Worm (Caenorhabditis elegans) whole organism, young adult: ENCODE results near the gene mrpl-48.

ENCODE experiments used
- B0261.1 ChIP-seq: sonication (generic microtip); optimal IDR thresholded peaks from 2 replicates; lab custom pipeline; 2016; ENCODE audit warnings: mild to moderate bottlenecking, missing genetic modification characterization, moderate library complexity, missing compliant biosample characterization
- C17E4.6 ChIP-seq: fragments of 200-800 bp; sonication (Bioruptor generic); IDR thresholded peaks from 2 replicates; pipeline ENCODE4 v1.3.6; 2022; ENCODE audit warnings: missing genetic modification reagents, missing genetic modification characterization, missing compliant biosample characterization
- F52B5.7 ChIP-seq: sonication (generic microtip); optimal IDR thresholded peaks from 2 replicates; lab custom pipeline; 2016; ENCODE audit warnings: mild to moderate bottlenecking, missing genetic modification characterization, missing compliant biosample characterization
- Y53G8AR.9 ChIP-seq: fragments of 200-800 bp; sonication (Bioruptor generic); conservative IDR thresholded peaks from 2 replicates; pipeline ENCODE4 v1.3.6; 2022; ENCODE audit warnings: missing genetic modification reagents, missing genetic modification characterization, missing compliant biosample characterization
- ZK185.1 ChIP-seq: sonication (generic microtip); optimal IDR thresholded peaks from 2 replicates; lab custom pipeline; 2016; ENCODE audit warnings: mild to moderate bottlenecking, missing genetic modification characterization, missing compliant biosample characterization; ENCODE audit not compliant: poor library complexity, severe bottlenecking
- attf-3 ChIP-seq: fragments of 200-800 bp; sonication (Bioruptor generic); conservative IDR thresholded peaks from 2 replicates; pipeline ENCODE4 v1.3.6; 2022; ENCODE audit warnings: missing genetic modification reagents, missing genetic modification characterization, missing compliant biosample characterization
- attf-5 ChIP-seq: fragments of 200-800 bp; sonication (Bioruptor generic); optimal IDR thresholded peaks from 2 replicates; lab custom pipeline; 2018; ENCODE audit warnings: mild to moderate bottlenecking, missing genetic modification characterization, missing compliant biosample characterization
- cebp-1 ChIP-seq, 2 experiments: fragments of 200-800 bp in 1 of 2; sonication (Bioruptor generic) in 1 of 2; sonication (generic microtip) in 1 of 2; IDR thresholded peaks in 1 of 2; optimal IDR thresholded peaks in 1 of 2; 2 replicates each; pipeline versions ENCODE4 v1.3.6 to Lab custom; 2017 to 2022; ENCODE audit warnings: missing compliant biosample characterization in 2 of 2, missing genetic modification characterization in 2 of 2, mild to moderate bottlenecking in 1 of 2, missing genetic modification reagents in 1 of 2, moderate library complexity in 1 of 2
- cebp-2 ChIP-seq: fragments of 200-800 bp; sonication (Bioruptor generic); IDR thresholded peaks from 2 replicates; pipeline ENCODE4 v1.3.6; 2022; ENCODE audit warnings: missing genetic modification characterization, missing compliant biosample characterization
- ceh-100 ChIP-seq: fragments of 200-800 bp; sonication (Bioruptor generic); IDR thresholded peaks from 2 replicates; pipeline ENCODE4 v1.3.6; 2022; ENCODE audit warnings: missing genetic modification reagents, missing genetic modification characterization, missing compliant biosample characterization
- ceh-27 ChIP-seq: fragments of 200-800 bp; sonication (Bioruptor generic); optimal IDR thresholded peaks from 2 replicates; lab custom pipeline; 2018; ENCODE audit warnings: mild to moderate bottlenecking, missing genetic modification characterization, moderate library complexity, missing compliant biosample characterization
- ceh-91 ChIP-seq: fragments of 200-800 bp; sonication (Bioruptor generic); IDR thresholded peaks from 2 replicates; pipeline ENCODE4 v1.3.6; 2022; ENCODE audit warnings: missing genetic modification reagents, missing genetic modification characterization, missing compliant biosample characterization
- dpff-1 ChIP-seq: sonication (generic microtip); optimal IDR thresholded peaks from 2 replicates; lab custom pipeline; 2017; ENCODE audit warnings: mild to moderate bottlenecking, missing genetic modification characterization, missing compliant biosample characterization
- ets-4 ChIP-seq: fragments of 200-800 bp; sonication (Bioruptor generic); optimal IDR thresholded peaks from 2 replicates; lab custom pipeline; 2018; ENCODE audit warnings: mild to moderate bottlenecking, missing genetic modification characterization, missing compliant biosample characterization
- gei-17 ChIP-seq: fragments of 200-800 bp; sonication (Bioruptor generic); optimal IDR thresholded peaks from 2 replicates; lab custom pipeline; 2018; ENCODE audit warnings: mild to moderate bottlenecking, missing genetic modification characterization, missing compliant biosample characterization
- hmg-1.2 ChIP-seq: fragments of 200-800 bp; sonication (Bioruptor generic); IDR thresholded peaks from 2 replicates; pipeline ENCODE4 v1.3.6; 2022; ENCODE audit warnings: missing genetic modification reagents, missing genetic modification characterization, missing compliant biosample characterization
- let-607 ChIP-seq, 2 experiments: fragments of 200-800 bp in 1 of 2; sonication (Bioruptor generic) in 1 of 2; sonication (generic microtip) in 1 of 2; optimal IDR thresholded peaks; 2 replicates each; lab custom pipeline; 2016 to 2018; ENCODE audit warnings: mild to moderate bottlenecking in 2 of 2, missing compliant biosample characterization in 2 of 2, missing genetic modification characterization in 2 of 2, moderate library complexity in 2 of 2, missing genotype in 1 of 2
- lin-35 ChIP-seq, 3 experiments: fragments of 150-350 bp in 2 of 3; sonication (generic microtip) in 1 of 3; optimal IDR thresholded peaks; 2 replicates each; lab custom pipeline; 2014 to 2018; ENCODE audit warnings: missing biosample characterization in 3 of 3, missing genetic modification characterization in 3 of 3, missing genetic modification reagents in 3 of 3
- lin-40 ChIP-seq: sonication (generic microtip); optimal IDR thresholded peaks from 2 replicates; lab custom pipeline; 2016; ENCODE audit warnings: missing genetic modification characterization, mild to moderate bottlenecking, missing compliant biosample characterization, missing genotype, missing genetic modification reagents
- lin-54 ChIP-seq: fragments of 200-800 bp; sonication (Bioruptor generic); optimal IDR thresholded peaks from 2 replicates; lab custom pipeline; 2018; ENCODE audit warnings: mild to moderate bottlenecking, missing genetic modification characterization, missing compliant biosample characterization
- lsl-1 ChIP-seq: fragments of 200-800 bp; sonication (Bioruptor generic); optimal IDR thresholded peaks from 2 replicates; lab custom pipeline; 2018; ENCODE audit warnings: mild to moderate bottlenecking, missing genetic modification characterization, moderate library complexity, missing compliant biosample characterization
- madf-10 ChIP-seq: sonication (generic microtip); optimal IDR thresholded peaks from 2 replicates; lab custom pipeline; 2016; ENCODE audit warnings: mild to moderate bottlenecking, missing genetic modification characterization, missing compliant biosample characterization
- madf-3 ChIP-seq: fragments of 200-800 bp; sonication (Bioruptor generic); IDR thresholded peaks from 2 replicates; pipeline ENCODE4 v1.3.6; 2022; ENCODE audit warnings: missing genetic modification reagents, missing genetic modification characterization, missing compliant biosample characterization
- mel-28 ChIP-seq: sonication (generic microtip); optimal IDR thresholded peaks from 2 replicates; lab custom pipeline; 2016; ENCODE audit warnings: borderline replicate concordance, mild to moderate bottlenecking, missing genetic modification characterization, missing compliant biosample characterization
- mes-4 ChIP-seq: sonication (generic microtip); optimal IDR thresholded peaks from 2 replicates; lab custom pipeline; 2016; ENCODE audit warnings: missing genotype, missing genetic modification characterization, missing compliant biosample characterization
- mxl-1 ChIP-seq: sonication (generic microtip); optimal IDR thresholded peaks from 2 replicates; lab custom pipeline; 2016; ENCODE audit warnings: missing genetic modification characterization, missing compliant biosample characterization
- nfyb-1 ChIP-seq: fragments of 200-800 bp; sonication (Bioruptor generic); IDR thresholded peaks from 2 replicates; pipeline ENCODE4 v1.3.6; 2022; ENCODE audit warnings: missing genetic modification reagents, missing genetic modification characterization, missing compliant biosample characterization
- nhr-80 ChIP-seq: sonication (generic microtip); optimal IDR thresholded peaks from 2 replicates; lab custom pipeline; 2016; ENCODE audit warnings: missing genetic modification characterization, missing compliant biosample characterization
- nhr-90 ChIP-seq: sonication (generic microtip); optimal IDR thresholded peaks from 2 replicates; lab custom pipeline; 2016; ENCODE audit warnings: missing genotype, mild to moderate bottlenecking, missing genetic modification characterization, missing compliant biosample characterization
- pha-4 ChIP-seq: fragments of 150-350 bp; sonication (generic microtip); optimal IDR thresholded peaks from 2 replicates; lab custom pipeline; 2014; ENCODE audit warnings: missing biosample characterization, missing genetic modification reagents, missing genetic modification characterization
- rcor-1 ChIP-seq: fragments of 200-800 bp; sonication (Bioruptor generic); IDR thresholded peaks from 2 replicates; pipeline ENCODE4 v1.3.6; 2022; ENCODE audit warnings: missing genetic modification reagents, missing genetic modification characterization, missing compliant biosample characterization
- repo-1 ChIP-seq: sonication (generic microtip); optimal IDR thresholded peaks from 2 replicates; lab custom pipeline; 2017; ENCODE audit warnings: mild to moderate bottlenecking, missing genetic modification characterization, missing compliant biosample characterization
- rpc-1 ChIP-seq, 2 experiments: fragments of 150-350 bp in 1 of 2; sonication (generic microtip) in 1 of 2; optimal IDR thresholded peaks; 2 replicates each; lab custom pipeline; 2014 to 2018; ENCODE audit warnings: missing biosample characterization in 1 of 2, missing genetic modification characterization in 1 of 2, missing genetic modification reagents in 1 of 2, missing genotype in 1 of 2
- sdz-38 ChIP-seq: sonication (generic microtip); optimal IDR thresholded peaks from 2 replicates; lab custom pipeline; 2016; ENCODE audit warnings: missing genotype, missing genetic modification characterization, missing compliant biosample characterization
- snpc-4 ChIP-seq, 5 experiments: fragments of 150-350 bp in 1 of 5; sonication (generic microtip) in 4 of 5; optimal IDR thresholded peaks; 2 replicates each; lab custom pipeline; 2014 to 2018; ENCODE audit warnings: missing genetic modification characterization in 5 of 5, missing biosample characterization in 3 of 5, antibody characterized with exemption in 2 of 5, mild to moderate bottlenecking in 2 of 5, missing compliant biosample characterization in 2 of 5, missing genotype in 2 of 5, moderate library complexity in 2 of 5, missing genetic modification reagents in 1 of 5
- tbp1 ChIP-seq: fragments of 200-800 bp; sonication (Bioruptor generic); optimal IDR thresholded peaks from 2 replicates; lab custom pipeline; 2018; ENCODE audit warnings: mild to moderate bottlenecking, missing genetic modification characterization, missing compliant biosample characterization
- unc-62 ChIP-seq: fragments of 150-350 bp; optimal IDR thresholded peaks from 2 replicates; lab custom pipeline; 2014; ENCODE audit warnings: missing biosample characterization, missing genetic modification reagents, missing genetic modification characterization
- ztf-22 ChIP-seq: fragments of 200-800 bp; sonication (Bioruptor generic); optimal IDR thresholded peaks from 2 replicates; lab custom pipeline; 2018; ENCODE audit warnings: mild to moderate bottlenecking, missing genetic modification characterization, moderate library complexity, missing compliant biosample characterization
- ztf-26 ChIP-seq: sonication (generic microtip); optimal IDR thresholded peaks from 2 replicates; lab custom pipeline; 2017; ENCODE audit warnings: missing genetic modification characterization, missing compliant biosample characterization

Gene mrpl-48

ce11 chrV:5576008-5576407 lies 17.5 kb upstream of the mrpl-48 start:
- TF ChIP-seq F52B5.7 (tag; lab: Kevin White, UChicago) (no peak), cebp-2 (GFP tag; lab: Robert Waterston, UW) (no peak), unc-62 (GFP tag; lab: Kevin White, UChicago) (peak; percentile 51), attf-5 (peak; percentile 4), cebp-1 (GFP tag; IDR thresholded peaks at IDR 0.05; lab: Robert Waterston, UW) (peak; percentile 83), cebp-1 (tag; optimal IDR thresholded peaks at IDR 0.05; lab: Kevin White, UChicago) (peak; percentile 95), ZK185.1 (tag; lab: Kevin White, UChicago) (peak; percentile 50), gei-17 (GFP tag; lab: Kevin White, UChicago) (peak; percentile 14), pha-4 (peak; percentile 83), ztf-26 (tag; lab: Kevin White, UChicago) (no peak), C17E4.6 (no peak), mes-4 (tag; lab: Kevin White, UChicago) (no peak), let-607 (tag; optimal IDR thresholded peaks at IDR 0.05; lab: Kevin White, UChicago) (peak; percentile 37 to 75), lin-35 (GFP tag; optimal IDR thresholded peaks at IDR 0.05; lab: Kevin White, UChicago) (no peak), nhr-90 (tag; lab: Kevin White, UChicago) (peak; percentile 32), nfyb-1 (GFP tag; lab: Robert Waterston, UW) (peak; percentile 74), repo-1 (tag; lab: Kevin White, UChicago) (peak; percentile 63), lin-40 (tag; lab: Kevin White, UChicago) (peak; percentile 53), B0261.1 (tag; lab: Kevin White, UChicago) (peak; percentile 54), snpc-4 (GFP tag; optimal IDR thresholded peaks at IDR 0.05; lab: Kevin White, UChicago) (peak; percentile 78), snpc-4 (tag; optimal IDR thresholded peaks at IDR 0.05; lab: Kevin White, UChicago) (peak; percentile 92 to 99 (median 98)), lin-54 (GFP tag; lab: Kevin White, UChicago) (peak; percentile 6), dpff-1 (no peak), Y53G8AR.9 (GFP tag; lab: Robert Waterston, UW) (no peak), rpc-1 (optimal IDR thresholded peaks at IDR 0.05; lab: Kevin White, UChicago) (peak; percentile 61), rpc-1 (tag; optimal IDR thresholded peaks at IDR 0.05; lab: Kevin White, UChicago) (peak; percentile 42), madf-10 (tag; lab: Kevin White, UChicago) (peak; percentile 35), nhr-80 (tag; lab: Kevin White, UChicago) (peak; percentile 66), tbp1 (peak; percentile 27)
- TF ChIP-seq, all 124 proteins: peak for 18

ce11 chrV:5579666-5580065 lies 13.8 kb upstream of the mrpl-48 start:
- TF ChIP-seq ZK185.1 (tag; lab: Kevin White, UChicago) (no peak), ets-4 (GFP tag; lab: Kevin White, UChicago) (no peak), mxl-1 (no peak), rcor-1 (GFP tag; lab: Robert Waterston, UW) (no peak), lsl-1 (GFP tag; lab: Kevin White, UChicago) (no peak), ceh-91 (GFP tag; lab: Robert Waterston, UW) (no peak), attf-3 (GFP tag; lab: Robert Waterston, UW) (no peak), ceh-27 (no peak), mel-28 (no peak), ztf-22 (GFP tag; lab: Kevin White, UChicago) (no peak), let-607 (tag; optimal IDR thresholded peaks at IDR 0.05; lab: Kevin White, UChicago) (no peak), hmg-1.2 (GFP tag; lab: Robert Waterston, UW) (no peak), sdz-38 (tag; lab: Kevin White, UChicago) (no peak), madf-3 (GFP tag; lab: Robert Waterston, UW) (no peak), ceh-100 (GFP tag; lab: Robert Waterston, UW) (no peak)
